Fruit fly (Drosophila melanogaster): ENCODE measurements around the gene CG42558.

DNA sequence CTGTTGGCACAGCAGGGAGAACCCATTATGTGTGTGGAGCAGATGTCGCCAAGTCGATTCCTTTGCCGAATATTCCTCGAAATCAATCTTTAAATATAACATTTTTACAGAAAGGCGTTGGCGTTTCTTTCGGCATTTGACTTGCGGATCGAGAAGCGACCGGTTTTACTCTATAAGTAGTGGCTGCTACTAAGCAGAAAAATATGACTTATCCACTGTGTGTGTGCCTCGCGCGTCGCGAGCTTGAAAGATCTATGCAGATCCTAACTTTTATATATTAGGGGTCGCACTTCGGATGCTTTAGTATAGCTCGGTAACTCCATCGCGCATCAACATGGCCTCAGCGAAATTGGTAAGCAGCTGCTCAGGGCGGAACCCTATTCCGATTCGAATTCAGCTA is 27.9 kb upstream of the CG42558 start, which contains the start of gene CG15515:
- TF ChIP-seq CG12768 (GFP tag; optimal IDR thresholded peaks at IDR 0.05): no peak
- no peak for TF ChIP-seq CG14711 (tag; optimal IDR thresholded peaks at IDR 0.05)
- TF ChIP-seq Clk (GFP tag; optimal IDR thresholded peaks at IDR 0.05): no peak
- TF ChIP-seq pad (GFP tag; optimal IDR thresholded peaks at IDR 0.05): no peak
- no peak for TF ChIP-seq cic (GFP tag; optimal IDR thresholded peaks at IDR 0.05)
- TF ChIP-seq kay (GFP tag; ENCODE audit: borderline replicate concordance): no peak
- no peak for TF ChIP-seq bab1 (GFP tag; optimal IDR thresholded peaks at IDR 0.05)
- no peak for TF ChIP-seq Mnt (GFP tag; optimal IDR thresholded peaks at IDR 0.05)
- TF ChIP-seq CG11617 (GFP tag; optimal IDR thresholded peaks at IDR 0.05): no peak
- TF ChIP-seq Hr96 (GFP tag; optimal IDR thresholded peaks at IDR 0.05): no peak
- TF ChIP-seq ovo (GFP tag; optimal IDR thresholded peaks at IDR 0.05): no peak
- TF ChIP-seq toe (GFP tag; optimal IDR thresholded peaks at IDR 0.05): no peak
- no peak for TF ChIP-seq Crg-1 (GFP tag; optimal IDR thresholded peaks at IDR 0.05)
- TF ChIP-seq CG7101 (tag; optimal IDR thresholded peaks at IDR 0.05): no peak

Measured in whole organism, adult.